Worm (Caenorhabditis elegans) whole organism, young adult: Measurements from ENCODE around the gene R160.3.

Source experiments
- F57A8.1 ChIP-seq: fragments of 200-800 bp; sonication (Bioruptor generic); optimal IDR thresholded peaks from 2 replicates; lab custom pipeline; 2018; ENCODE audit warnings: mild to moderate bottlenecking, missing genetic modification characterization, moderate library complexity, missing compliant biosample characterization
- K12H6.12 ChIP-seq: fragments of 200-800 bp; sonication (Bioruptor generic); optimal IDR thresholded peaks from 2 replicates; lab custom pipeline; 2018; ENCODE audit warnings: mild to moderate bottlenecking, missing genetic modification characterization, missing compliant biosample characterization
- T26A5.8 ChIP-seq: sonication (generic microtip); optimal IDR thresholded peaks from 2 replicates; lab custom pipeline; 2016; ENCODE audit warnings: missing genetic modification characterization, missing compliant biosample characterization
- ama-1 ChIP-seq, 3 experiments: fragments of 150-350 bp in 1 of 3; sonication (generic microtip) in 2 of 3; optimal IDR thresholded peaks; 2 replicates each; lab custom pipeline; 2014 to 2018; ENCODE audit warnings: missing biosample characterization in 2 of 3, missing genetic modification characterization in 2 of 3, missing genetic modification reagents in 2 of 3
- aptf-2 ChIP-seq: fragments of 200-800 bp; sonication (Bioruptor generic); conservative IDR thresholded peaks from 2 replicates; pipeline ENCODE4 v1.3.6; 2022; ENCODE audit warnings: missing genetic modification reagents, missing genetic modification characterization, missing compliant biosample characterization
- chd-7 ChIP-seq: sonication (generic microtip); optimal IDR thresholded peaks from 2 replicates; lab custom pipeline; 2016; ENCODE audit warnings: mild to moderate bottlenecking, missing genetic modification characterization, moderate library complexity, missing compliant biosample characterization
- madf-10 ChIP-seq: sonication (generic microtip); optimal IDR thresholded peaks from 2 replicates; lab custom pipeline; 2016; ENCODE audit warnings: mild to moderate bottlenecking, missing genetic modification characterization, missing compliant biosample characterization
- mes-4 ChIP-seq: sonication (generic microtip); optimal IDR thresholded peaks from 2 replicates; lab custom pipeline; 2016; ENCODE audit warnings: missing genotype, missing genetic modification characterization, missing compliant biosample characterization
- rpc-1 ChIP-seq, 2 experiments: fragments of 150-350 bp in 1 of 2; sonication (generic microtip) in 1 of 2; optimal IDR thresholded peaks; 2 replicates each; lab custom pipeline; 2014 to 2018; ENCODE audit warnings: missing biosample characterization in 1 of 2, missing genetic modification characterization in 1 of 2, missing genetic modification reagents in 1 of 2, missing genotype in 1 of 2
- snpc-4 ChIP-seq, 5 experiments: fragments of 150-350 bp in 1 of 5; sonication (generic microtip) in 4 of 5; optimal IDR thresholded peaks; 2 replicates each; lab custom pipeline; 2014 to 2018; ENCODE audit warnings: missing genetic modification characterization in 5 of 5, missing biosample characterization in 3 of 5, antibody characterized with exemption in 2 of 5, mild to moderate bottlenecking in 2 of 5, missing compliant biosample characterization in 2 of 5, missing genotype in 2 of 5, moderate library complexity in 2 of 5, missing genetic modification reagents in 1 of 5
- ztf-26 ChIP-seq: sonication (generic microtip); optimal IDR thresholded peaks from 2 replicates; lab custom pipeline; 2017; ENCODE audit warnings: missing genetic modification characterization, missing compliant biosample characterization

ce11 chrX:4402854-4403253 lies 36.7 kb upstream of the R160.3 start, which contains the start of gene D1079.1:
- TF ChIP-seq chd-7 (tag; lab: Kevin White, UChicago): no peak
- TF ChIP-seq snpc-4 (GFP tag; optimal IDR thresholded peaks at IDR 0.05; lab: Kevin White, UChicago): no peak
- TF ChIP-seq snpc-4 (tag; optimal IDR thresholded peaks at IDR 0.05; lab: Kevin White, UChicago): no peak
- TF ChIP-seq madf-10 (tag; lab: Kevin White, UChicago): no peak
- TF ChIP-seq ama-1 (optimal IDR thresholded peaks at IDR 0.05; lab: Kevin White, UChicago): no peak
- TF ChIP-seq ama-1 (GFP tag; optimal IDR thresholded peaks at IDR 0.05; lab: Kevin White, UChicago): no peak
- no peak for TF ChIP-seq aptf-2 (GFP tag; lab: Robert Waterston, UW)
- TF ChIP-seq F57A8.1: no peak
- TF ChIP-seq ztf-26 (tag; lab: Kevin White, UChicago): no peak
- no peak for TF ChIP-seq T26A5.8 (tag; lab: Kevin White, UChicago)
- TF ChIP-seq rpc-1 (optimal IDR thresholded peaks at IDR 0.05; lab: Kevin White, UChicago): no peak
- TF ChIP-seq rpc-1 (tag; optimal IDR thresholded peaks at IDR 0.05; lab: Kevin White, UChicago): no peak
- no peak for TF ChIP-seq mes-4 (tag; lab: Kevin White, UChicago)
- no peak for TF ChIP-seq K12H6.12 (tag; lab: Kevin White, UChicago)
